Worm (Caenorhabditis elegans) whole organism, L3 larva: ENCODE data around the gene ttr-32.

Source experiments
- R02D3.7 ChIP-seq: fragments of 150-350 bp; optimal IDR thresholded peaks from 2 replicates; lab custom pipeline; 2014; ENCODE audit warnings: missing biosample characterization, missing genetic modification characterization
- aly-2 ChIP-seq: fragments of 150-350 bp; optimal IDR thresholded peaks from 2 replicates; lab custom pipeline; 2014; ENCODE audit warnings: missing biosample characterization, missing genetic modification characterization
- ceh-16 ChIP-seq: sonication (generic microtip); optimal IDR thresholded peaks from 2 replicates; lab custom pipeline; 2017; ENCODE audit warnings: missing biosample characterization, missing genetic modification characterization
- ceh-28 ChIP-seq: fragments of 150-350 bp; optimal IDR thresholded peaks from 2 replicates; lab custom pipeline; 2014; ENCODE audit warnings: missing biosample characterization, missing genetic modification reagents, missing genetic modification characterization
- ceh-82 ChIP-seq: fragments of 150-350 bp; optimal IDR thresholded peaks from 2 replicates; lab custom pipeline; 2014; ENCODE audit warnings: missing biosample characterization, missing genetic modification characterization
- egl-27 ChIP-seq: sonication (generic microtip); optimal IDR thresholded peaks from 4 replicates; lab custom pipeline; 2017; ENCODE audit warnings: missing biosample characterization, missing genetic modification reagents, missing genetic modification characterization
- egl-5 ChIP-seq: fragments of 150-350 bp; optimal IDR thresholded peaks from 2 replicates; lab custom pipeline; 2017; ENCODE audit warnings: missing biosample characterization, missing genetic modification reagents, missing genetic modification characterization, inconsistent platforms
- elt-1 ChIP-seq: fragments of 150-350 bp; optimal IDR thresholded peaks from 2 replicates; lab custom pipeline; 2014; ENCODE audit warnings: missing biosample characterization, missing genetic modification characterization
- elt-2 ChIP-seq: sonication (generic microtip); optimal IDR thresholded peaks from 2 replicates; lab custom pipeline; 2016; ENCODE audit warnings: missing genetic modification reagents, mild to moderate bottlenecking, missing genetic modification characterization, missing compliant biosample characterization
- elt-3 ChIP-seq, 3 experiments: fragments of 150-350 bp in 1 of 3; sonication (generic microtip) in 2 of 3; optimal IDR thresholded peaks; 2 replicates in 2 of 3; 4 replicates in 1 of 3; lab custom pipeline; 2014 to 2017; ENCODE audit warnings: missing biosample characterization in 3 of 3, missing genetic modification characterization in 3 of 3
- fkh-10 ChIP-seq: sonication (generic microtip); optimal IDR thresholded peaks from 2 replicates; lab custom pipeline; 2017; ENCODE audit warnings: missing biosample characterization, missing genetic modification reagents, missing genetic modification characterization
- fkh-2 ChIP-seq: fragments of 150-350 bp; optimal IDR thresholded peaks from 2 replicates; lab custom pipeline; 2014; ENCODE audit warnings: missing biosample characterization, missing genetic modification reagents, missing genetic modification characterization
- fos-1 ChIP-seq: fragments of 150-350 bp; optimal IDR thresholded peaks from 2 replicates; lab custom pipeline; 2014; ENCODE audit warnings: missing biosample characterization, missing genetic modification characterization
- lin-15B ChIP-seq: fragments of 150-350 bp; optimal IDR thresholded peaks from 2 replicates; lab custom pipeline; 2014; ENCODE audit warnings: missing biosample characterization, missing genetic modification characterization
- lsy-12 ChIP-seq: sonication (generic microtip); optimal IDR thresholded peaks from 2 replicates; lab custom pipeline; 2016; ENCODE audit warnings: mild to moderate bottlenecking, missing genetic modification characterization, missing compliant biosample characterization
- mdl-1 ChIP-seq: fragments of 150-350 bp; optimal IDR thresholded peaks from 2 replicates; lab custom pipeline; 2014; ENCODE audit warnings: missing biosample characterization, missing genetic modification characterization
- mml-1 ChIP-seq: fragments of 150-350 bp; sonication (generic microtip); optimal IDR thresholded peaks from 3 replicates; lab custom pipeline; 2014; ENCODE audit warnings: missing biosample characterization, missing genetic modification characterization
- nfya-1 ChIP-seq: sonication (generic microtip); optimal IDR thresholded peaks from 2 replicates; lab custom pipeline; 2017; ENCODE audit warnings: missing genetic modification characterization, mild to moderate bottlenecking, missing compliant biosample characterization, antibody characterized with exemption, moderate library complexity; ENCODE audit not compliant: insufficient read depth
- nhr-11 ChIP-seq: fragments of 150-350 bp; optimal IDR thresholded peaks from 2 replicates; lab custom pipeline; 2014; ENCODE audit warnings: missing biosample characterization, missing genetic modification characterization
- nhr-12 ChIP-seq: fragments of 150-350 bp; optimal IDR thresholded peaks from 2 replicates; lab custom pipeline; 2014; ENCODE audit warnings: missing biosample characterization, missing genetic modification characterization
- nhr-23 ChIP-seq: fragments of 150-350 bp; optimal IDR thresholded peaks from 2 replicates; lab custom pipeline; 2014; ENCODE audit warnings: missing biosample characterization, missing genetic modification reagents, missing genetic modification characterization
- nhr-237 ChIP-seq: fragments of 150-350 bp; optimal IDR thresholded peaks from 2 replicates; lab custom pipeline; 2014; ENCODE audit warnings: missing biosample characterization, missing genetic modification characterization
- nhr-25 ChIP-seq: sonication (generic microtip); optimal IDR thresholded peaks from 2 replicates; lab custom pipeline; 2017; ENCODE audit warnings: missing biosample characterization, missing genetic modification characterization
- nhr-43 ChIP-seq: sonication (generic microtip); optimal IDR thresholded peaks from 2 replicates; lab custom pipeline; 2016; ENCODE audit warnings: mild to moderate bottlenecking, missing genetic modification characterization, missing compliant biosample characterization; ENCODE audit not compliant: poor library complexity, severe bottlenecking
- nhr-76 ChIP-seq: fragments of 150-350 bp; sonication (generic microtip); optimal IDR thresholded peaks from 5 replicates; lab custom pipeline; 2014; ENCODE audit warnings: missing biosample characterization, missing genetic modification characterization
- nhr-77 ChIP-seq: fragments of 150-350 bp; optimal IDR thresholded peaks from 2 replicates; lab custom pipeline; 2014; ENCODE audit warnings: missing biosample characterization, missing genetic modification characterization
- pha-4 ChIP-seq: fragments of 150-350 bp; optimal IDR thresholded peaks from 2 replicates; lab custom pipeline; 2014; ENCODE audit warnings: missing biosample characterization, missing genetic modification reagents, missing genetic modification characterization
- pqm-1 ChIP-seq: fragments of 150-350 bp; optimal IDR thresholded peaks from 2 replicates; lab custom pipeline; 2017; ENCODE audit warnings: missing biosample characterization, missing genetic modification characterization, inconsistent platforms
- snpc-4 ChIP-seq: fragments of 150-350 bp; optimal IDR thresholded peaks from 2 replicates; lab custom pipeline; 2014; ENCODE audit warnings: missing biosample characterization, missing genetic modification characterization
- unc-39 ChIP-seq: sonication (generic microtip); optimal IDR thresholded peaks from 4 replicates; lab custom pipeline; 2017; ENCODE audit warnings: missing biosample characterization, missing genetic modification characterization
- unc-62 ChIP-seq: fragments of 150-350 bp; sonication (generic microtip); optimal IDR thresholded peaks from 4 replicates; lab custom pipeline; 2014; ENCODE audit warnings: missing biosample characterization, missing genetic modification reagents, missing genetic modification characterization
- zag-1 ChIP-seq: fragments of 150-350 bp; optimal IDR thresholded peaks from 2 replicates; lab custom pipeline; 2014; ENCODE audit warnings: missing biosample characterization, missing genetic modification characterization
- ztf-11 ChIP-seq: fragments of 150-350 bp; optimal IDR thresholded peaks from 2 replicates; lab custom pipeline; 2014; ENCODE audit warnings: missing biosample characterization, missing genetic modification characterization
- ztf-4 ChIP-seq: fragments of 150-350 bp; optimal IDR thresholded peaks from 2 replicates; lab custom pipeline; 2014; ENCODE audit warnings: missing biosample characterization, missing genetic modification characterization

The ttr-32 gene

DNA sequence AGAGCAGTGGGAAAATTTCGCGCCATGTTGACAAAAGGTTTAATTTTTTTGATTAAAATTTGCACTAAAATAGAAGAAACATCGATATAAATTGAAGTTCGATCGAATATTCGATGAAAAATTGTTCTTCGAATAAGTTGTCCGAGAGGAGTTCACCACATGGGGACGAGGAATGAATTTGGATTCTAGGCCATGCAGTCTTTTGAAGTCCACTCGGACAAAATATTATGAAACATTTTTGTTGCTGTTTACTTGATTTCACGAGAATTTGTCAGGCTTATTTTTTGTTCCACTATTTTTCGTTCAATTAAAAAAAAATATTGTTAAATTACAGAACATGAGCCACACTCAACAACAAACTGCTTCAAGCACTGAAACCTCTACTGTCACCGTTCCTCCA is 45.5 kb upstream of the ttr-32 start, which contains the start of the genes cux-7 and C07H6.2 (continued):
- TF ChIP-seq nhr-77 (tag; lab: Kevin White, UChicago) (peak; percentile 50), zag-1 (tag; lab: Kevin White, UChicago) (no peak), nhr-76 (tag; lab: Kevin White, UChicago) (no peak)

DNA sequence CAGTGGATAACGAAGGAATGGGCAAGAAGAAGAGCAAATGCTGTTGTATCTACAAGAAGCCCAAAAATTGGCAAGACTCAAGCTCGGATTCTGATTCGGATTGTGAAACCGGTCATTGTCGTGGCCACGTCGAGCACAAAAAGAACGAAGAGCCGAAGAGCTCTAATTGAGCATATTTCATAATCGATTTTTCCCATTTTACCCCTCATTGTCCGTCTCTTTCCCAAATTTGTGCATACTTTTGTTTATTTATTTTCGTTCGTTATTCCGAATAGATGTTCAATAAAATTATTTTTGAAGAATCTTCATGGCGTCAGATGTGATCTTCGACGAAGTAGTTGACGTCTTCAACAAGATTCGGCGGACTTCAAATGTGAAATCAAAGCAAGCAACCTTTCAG is 45.0 kb upstream of the ttr-32 start, which contains the start of gene lig-4:
lig-4 (plus strand) TSS at position 301 of the 400 bp plus-strand sequence.
- no peak for TF ChIP-seq elt-1 (tag; lab: Kevin White, UChicago)
- TF ChIP-seq elt-3 (tag; optimal IDR thresholded peaks at IDR 0.05; lab: Kevin White, UChicago) = no peak
- no peak for TF ChIP-seq ceh-82 (tag; lab: Kevin White, UChicago)
- no peak for TF ChIP-seq ceh-16 (tag; lab: Kevin White, UChicago)
- no peak for TF ChIP-seq lin-15B (tag; lab: Kevin White, UChicago)
- no peak for TF ChIP-seq egl-5 (tag; lab: Kevin White, UChicago)
- no peak for TF ChIP-seq nhr-25 (tag; lab: Kevin White, UChicago)
- no peak for TF ChIP-seq pqm-1
- no peak for TF ChIP-seq fkh-2 (tag; lab: Kevin White, UChicago)
- no peak for TF ChIP-seq aly-2 (tag; lab: Kevin White, UChicago)
- TF ChIP-seq nhr-11 = no peak
- TF ChIP-seq egl-27 = no peak
- TF ChIP-seq mml-1 (tag; lab: Kevin White, UChicago) = no peak

DNA sequence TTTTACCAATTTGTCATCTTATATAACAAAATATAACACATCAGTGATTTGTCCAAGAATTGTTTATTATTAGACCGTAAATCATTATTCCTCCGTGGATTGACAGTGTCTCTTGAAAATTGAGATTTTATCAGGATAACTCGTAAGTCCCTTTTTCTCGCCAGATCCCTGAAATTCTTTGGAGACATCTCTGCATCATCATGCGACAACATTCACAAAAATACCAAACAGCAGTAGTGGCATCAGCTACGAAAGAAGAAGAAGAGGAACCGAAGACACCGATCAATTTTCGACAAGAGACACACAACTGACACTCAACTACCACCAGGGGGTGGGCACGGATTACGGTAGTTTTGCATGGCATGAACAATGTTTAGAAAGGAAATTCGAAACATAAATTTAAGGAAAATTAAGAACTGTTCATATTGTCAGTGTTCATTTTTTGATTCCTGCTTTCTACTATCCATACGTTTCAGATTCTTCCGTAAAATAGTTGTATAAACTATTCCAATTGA is 41.3 kb upstream of the ttr-32 start:
- TF ChIP-seq nfya-1 (tag; lab: Kevin White, UChicago) (peak; percentile 72), nhr-23 (tag; lab: Kevin White, UChicago) (no peak)

DNA sequence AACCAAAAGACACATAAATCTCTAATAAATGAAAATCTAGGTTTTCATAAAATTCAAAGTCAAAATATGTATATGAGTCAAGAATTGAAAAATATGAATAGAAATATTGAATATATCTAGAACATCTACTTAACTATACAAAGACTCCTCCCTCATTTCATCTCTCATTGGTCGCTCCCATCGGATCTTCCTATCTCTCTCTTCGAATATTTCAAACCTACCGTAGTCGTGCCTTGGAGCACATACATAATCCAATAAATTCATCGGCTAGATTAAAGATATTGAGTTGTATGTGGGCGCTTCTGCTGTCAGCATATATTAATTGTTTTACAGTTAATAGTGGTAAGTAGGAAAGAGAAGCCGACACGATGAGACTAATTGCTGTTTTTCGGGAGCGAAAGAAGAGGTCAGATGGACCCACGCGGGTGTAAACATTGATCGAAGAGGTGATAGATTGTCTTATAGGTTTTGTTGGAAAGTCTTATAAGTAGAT is 39.2 kb upstream of the ttr-32 start:
- no peak for TF ChIP-seq R02D3.7 (tag; lab: Kevin White, UChicago)
- TF ChIP-seq nfya-1 (tag; lab: Kevin White, UChicago) = peak; percentile 76

DNA sequence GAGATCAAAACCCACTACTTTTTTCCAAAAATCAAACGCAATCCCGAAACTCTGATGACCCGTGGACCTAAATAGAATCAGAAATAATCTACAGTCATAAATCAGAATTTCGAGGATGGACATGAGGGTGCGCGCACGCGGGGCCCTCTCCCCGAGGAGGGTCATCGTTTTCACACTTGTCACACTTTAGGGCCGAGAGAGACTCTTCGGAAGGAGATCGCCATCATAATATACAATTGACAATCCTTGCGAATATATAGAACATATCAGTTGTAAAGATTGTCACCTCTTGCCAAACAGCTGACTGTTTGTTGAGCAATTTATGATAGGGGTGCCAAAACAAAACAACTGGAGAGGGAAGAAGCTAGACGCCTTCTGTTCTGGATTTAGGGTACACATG is 36.1 kb upstream of the ttr-32 start:
- TF ChIP-seq R02D3.7 (tag; lab: Kevin White, UChicago) (no peak), ceh-16 (tag; lab: Kevin White, UChicago) (no peak), pqm-1 (no peak), ceh-28 (no peak), egl-27 (no peak), fkh-2 (tag; lab: Kevin White, UChicago) (no peak), ztf-11 (no peak), nhr-25 (tag; lab: Kevin White, UChicago) (no peak), fkh-10 (GFP tag; lab: Kevin White, UChicago) (no peak)
- TF ChIP-seq, all 47 proteins: peak for 0

DNA sequence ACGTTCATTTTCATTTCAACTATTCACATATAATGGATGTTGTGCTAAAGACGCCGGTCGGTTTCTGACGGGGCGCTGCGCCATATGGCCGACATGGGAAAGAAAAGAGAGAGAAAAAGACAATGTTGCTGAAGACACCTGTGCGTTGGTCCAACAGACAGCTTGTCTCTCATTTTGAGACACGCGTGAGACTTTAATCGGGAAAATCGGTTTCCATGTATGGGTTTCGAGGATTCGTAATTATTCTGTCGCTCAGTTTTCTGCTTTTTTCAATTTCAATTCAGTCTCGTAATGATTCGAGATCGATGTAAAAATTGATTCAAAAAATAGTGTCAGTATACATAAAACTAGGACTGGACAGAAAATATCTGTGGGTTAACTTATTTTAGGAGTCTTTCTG is 35.4 kb upstream of the ttr-32 start:
- no peak for TF ChIP-seq ztf-4
- no peak for TF ChIP-seq pqm-1
- no peak for TF ChIP-seq nhr-12 (tag; lab: Kevin White, UChicago)
- no peak for TF ChIP-seq nhr-237 (tag; lab: Kevin White, UChicago)
- no peak for TF ChIP-seq elt-1 (tag; lab: Kevin White, UChicago)
- TF ChIP-seq nhr-76 (tag; lab: Kevin White, UChicago) = no peak
- TF ChIP-seq nhr-43 (tag; lab: Kevin White, UChicago) = no peak
- TF ChIP-seq, all 47 proteins: peak for 0

DNA sequence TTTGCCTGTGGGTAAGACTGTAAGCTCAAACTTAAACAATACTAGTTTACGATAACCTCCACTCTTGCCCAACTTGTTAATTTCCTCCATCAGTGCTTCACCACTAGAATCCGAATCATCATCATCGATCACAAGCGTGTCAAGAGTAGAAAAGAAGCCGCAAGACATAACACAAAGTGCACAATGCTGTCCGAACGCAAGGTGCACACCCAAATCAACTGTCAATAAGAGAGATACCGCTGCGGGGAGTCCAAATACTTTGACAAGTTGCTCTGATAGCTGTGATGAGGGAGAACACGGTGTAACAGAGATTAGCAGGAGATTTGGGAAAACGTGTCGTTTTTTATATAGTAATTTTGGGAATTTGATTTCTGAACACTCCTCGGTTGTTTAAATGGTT is 34.8 kb upstream of the ttr-32 start:
- TF ChIP-seq ceh-28 (no peak), unc-39 (no peak), mdl-1 (no peak), unc-62 (GFP tag; lab: Kevin White, UChicago) (no peak), nhr-12 (tag; lab: Kevin White, UChicago) (no peak), aly-2 (tag; lab: Kevin White, UChicago) (no peak), ztf-11 (no peak), elt-2 (tag; lab: Kevin White, UChicago) (no peak), lin-15B (tag; lab: Kevin White, UChicago) (no peak), pha-4 (tag; lab: Kevin White, UChicago) (no peak), lsy-12 (tag; lab: Kevin White, UChicago) (no peak), nfya-1 (tag; lab: Kevin White, UChicago) (no peak), nhr-25 (tag; lab: Kevin White, UChicago) (no peak), snpc-4 (tag; lab: Kevin White, UChicago) (no peak), fos-1 (tag; lab: Kevin White, UChicago) (no peak), egl-27 (no peak), ceh-82 (tag; lab: Kevin White, UChicago) (no peak)
